Worm (Caenorhabditis elegans) whole organism, L2 larva: ENCODE results near the gene cyp-34A5.
A peak's percentile ranks its signal among the peaks of the same experiment; 100 is the strongest.

Experiments
- F13H6.1 ChIP-seq: sonication (generic microtip); optimal IDR thresholded peaks from 2 replicates; lab custom pipeline; 2016; ENCODE audit warnings: missing genetic modification characterization, missing compliant biosample characterization
- Y55F3AM.14 ChIP-seq: fragments of 200-800 bp; sonication (Bioruptor generic); optimal IDR thresholded peaks from 2 replicates; lab custom pipeline; 2018; ENCODE audit warnings: mild to moderate bottlenecking, missing genetic modification characterization, missing compliant biosample characterization
- alr-1 ChIP-seq: fragments of 150-350 bp; optimal IDR thresholded peaks from 2 replicates; lab custom pipeline; 2014; ENCODE audit warnings: missing biosample characterization, missing genetic modification characterization
- ama-1 ChIP-seq: fragments of 150-350 bp; optimal IDR thresholded peaks from 2 replicates; lab custom pipeline; 2018; ENCODE audit warnings: inconsistent platforms
- ceh-16 ChIP-seq: fragments of 150-350 bp; optimal IDR thresholded peaks from 2 replicates; lab custom pipeline; 2014; ENCODE audit warnings: missing biosample characterization, missing genetic modification characterization
- ceh-82 ChIP-seq: fragments of 150-350 bp; optimal IDR thresholded peaks from 2 replicates; lab custom pipeline; 2014; ENCODE audit warnings: missing biosample characterization, missing genetic modification characterization
- dmd-4 ChIP-seq: sonication (generic microtip); optimal IDR thresholded peaks from 2 replicates; lab custom pipeline; 2017; ENCODE audit warnings: missing biosample characterization, missing genetic modification characterization
- egl-27 ChIP-seq: sonication (generic microtip); optimal IDR thresholded peaks from 3 replicates; lab custom pipeline; 2017; ENCODE audit warnings: missing biosample characterization, missing genetic modification reagents, missing genetic modification characterization
- elt-1 ChIP-seq: fragments of 150-350 bp; optimal IDR thresholded peaks from 2 replicates; lab custom pipeline; 2014; ENCODE audit warnings: missing biosample characterization, missing genetic modification characterization
- elt-3 ChIP-seq: sonication (generic microtip); optimal IDR thresholded peaks from 2 replicates; lab custom pipeline; 2017; ENCODE audit warnings: missing biosample characterization, missing genetic modification characterization
- fos-1 ChIP-seq: fragments of 150-350 bp; optimal IDR thresholded peaks from 2 replicates; lab custom pipeline; 2014; ENCODE audit warnings: missing biosample characterization, missing genetic modification characterization
- gmeb-1 ChIP-seq: fragments of 150-350 bp; optimal IDR thresholded peaks from 2 replicates; lab custom pipeline; 2014; ENCODE audit warnings: missing biosample characterization, missing genetic modification characterization
- lin-13 ChIP-seq: fragments of 150-350 bp; optimal IDR thresholded peaks from 2 replicates; lab custom pipeline; 2014; ENCODE audit warnings: missing biosample characterization, missing genetic modification reagents, missing genetic modification characterization
- lsy-2 ChIP-seq, 2 experiments: fragments of 150-350 bp in 1 of 2; sonication (generic microtip) in 1 of 2; optimal IDR thresholded peaks; 2 replicates each; lab custom pipeline; 2014 to 2017; ENCODE audit warnings: missing biosample characterization in 2 of 2, missing genetic modification characterization in 2 of 2
- nhr-10 ChIP-seq: sonication (generic microtip); optimal IDR thresholded peaks from 2 replicates; lab custom pipeline; 2017; ENCODE audit warnings: missing biosample characterization, missing genetic modification characterization
- nhr-11 ChIP-seq: fragments of 150-350 bp; optimal IDR thresholded peaks from 2 replicates; lab custom pipeline; 2014; ENCODE audit warnings: missing biosample characterization, missing genetic modification characterization
- nhr-237 ChIP-seq: fragments of 150-350 bp; optimal IDR thresholded peaks from 2 replicates; lab custom pipeline; 2014; ENCODE audit warnings: missing biosample characterization, missing genetic modification characterization
- nhr-25 ChIP-seq: fragments of 150-350 bp; sonication (generic microtip); optimal IDR thresholded peaks from 3 replicates; lab custom pipeline; 2014; ENCODE audit warnings: missing biosample characterization, missing genetic modification characterization
- nhr-6 ChIP-seq: fragments of 150-350 bp; optimal IDR thresholded peaks from 2 replicates; lab custom pipeline; 2014; ENCODE audit warnings: missing biosample characterization, missing genetic modification characterization
- nhr-77 ChIP-seq: fragments of 150-350 bp; optimal IDR thresholded peaks from 2 replicates; lab custom pipeline; 2014; ENCODE audit warnings: missing biosample characterization, missing genetic modification characterization
- peb-1 ChIP-seq: fragments of 150-350 bp; optimal IDR thresholded peaks from 2 replicates; lab custom pipeline; 2014; ENCODE audit warnings: missing biosample characterization, missing genetic modification characterization
- sem-4 ChIP-seq: fragments of 150-350 bp; optimal IDR thresholded peaks from 2 replicates; lab custom pipeline; 2014; ENCODE audit warnings: missing biosample characterization, missing genetic modification reagents, missing genetic modification characterization
- sma-9 ChIP-seq, 2 experiments: fragments of 150-350 bp in 1 of 2; sonication (generic microtip) in 1 of 2; optimal IDR thresholded peaks; 2 replicates each; lab custom pipeline; 2014 to 2016; ENCODE audit warnings: missing genetic modification characterization in 2 of 2, mild to moderate bottlenecking in 1 of 2, missing biosample characterization in 1 of 2, missing compliant biosample characterization in 1 of 2, missing genetic modification reagents in 1 of 2, moderate library complexity in 1 of 2
- snpc-4 ChIP-seq: fragments of 150-350 bp; optimal IDR thresholded peaks from 2 replicates; lab custom pipeline; 2014; ENCODE audit warnings: missing biosample characterization, missing genetic modification characterization
- unc-39 ChIP-seq: fragments of 150-350 bp; optimal IDR thresholded peaks from 2 replicates; lab custom pipeline; 2014; ENCODE audit warnings: missing biosample characterization, missing genetic modification characterization
- unc-55 ChIP-seq: fragments of 150-350 bp; sonication (generic microtip); optimal IDR thresholded peaks from 3 replicates; lab custom pipeline; 2014; ENCODE audit warnings: missing biosample characterization, missing genetic modification reagents, missing genetic modification characterization
- unc-62 ChIP-seq: fragments of 150-350 bp; optimal IDR thresholded peaks from 2 replicates; lab custom pipeline; 2014; ENCODE audit warnings: missing biosample characterization, missing genetic modification reagents, missing genetic modification characterization
- ztf-1 ChIP-seq: fragments of 200-800 bp; sonication (Bioruptor generic); conservative IDR thresholded peaks from 2 replicates; pipeline ENCODE4 v1.3.6; 2022; ENCODE audit warnings: missing genetic modification characterization, missing compliant biosample characterization
- ztf-11 ChIP-seq: sonication (generic microtip); optimal IDR thresholded peaks from 2 replicates; lab custom pipeline; 2017; ENCODE audit warnings: missing biosample characterization, missing genetic modification characterization
- ztf-4 ChIP-seq: fragments of 150-350 bp; optimal IDR thresholded peaks from 2 replicates; lab custom pipeline; 2014; ENCODE audit warnings: missing biosample characterization, missing genetic modification characterization

Gene cyp-34A5

DNA sequence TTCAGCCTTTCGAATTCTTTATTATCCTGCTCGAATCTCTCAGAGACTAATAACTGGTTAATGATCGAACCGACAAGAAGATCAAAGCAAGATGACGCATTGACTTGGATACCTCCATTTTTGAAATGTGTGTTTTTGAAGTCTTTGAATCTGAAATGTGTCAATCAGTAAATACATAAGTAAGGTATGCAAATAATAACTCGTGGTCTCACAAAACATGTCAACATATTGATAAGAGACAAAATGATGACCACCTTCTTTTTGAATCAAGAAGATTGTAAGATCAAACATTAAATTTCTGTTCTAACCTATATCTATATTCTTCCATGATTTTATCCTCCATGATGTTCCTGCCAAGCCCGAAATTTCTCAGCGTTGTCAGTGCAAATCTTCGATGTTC lies 12.2 kb upstream of the cyp-34A5 start:
- TF ChIP-seq Y55F3AM.14 (GFP tag; lab: Kevin White, UChicago) (no peak), nhr-11 (tag; lab: Kevin White, UChicago) (no peak)

DNA sequence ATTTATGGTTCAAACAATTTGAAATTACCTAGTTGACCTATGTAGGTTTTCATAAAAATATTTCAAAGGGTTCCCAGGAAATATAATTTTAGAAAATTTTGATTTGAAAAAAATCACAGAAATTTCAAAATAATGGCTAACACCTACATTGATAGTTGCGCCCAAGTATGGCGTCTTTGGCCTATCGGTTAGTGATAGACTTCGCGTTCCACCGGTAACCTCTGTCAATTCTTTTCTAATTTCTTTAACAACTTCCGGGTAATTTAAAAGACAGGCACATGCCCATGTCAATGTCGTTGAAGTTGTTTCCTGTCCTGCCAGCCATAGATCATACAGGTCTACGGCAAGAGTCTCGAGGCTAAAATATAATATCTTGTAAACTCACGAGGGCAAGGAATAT lies 11.4 kb upstream of the cyp-34A5 start:
- TF ChIP-seq lsy-2 (tag; optimal IDR thresholded peaks at IDR 0.05; lab: Kevin White, UChicago) = no peak
- TF ChIP-seq ceh-16 (tag; lab: Kevin White, UChicago) = no peak
- TF ChIP-seq Y55F3AM.14 (GFP tag; lab: Kevin White, UChicago) = no peak

DNA sequence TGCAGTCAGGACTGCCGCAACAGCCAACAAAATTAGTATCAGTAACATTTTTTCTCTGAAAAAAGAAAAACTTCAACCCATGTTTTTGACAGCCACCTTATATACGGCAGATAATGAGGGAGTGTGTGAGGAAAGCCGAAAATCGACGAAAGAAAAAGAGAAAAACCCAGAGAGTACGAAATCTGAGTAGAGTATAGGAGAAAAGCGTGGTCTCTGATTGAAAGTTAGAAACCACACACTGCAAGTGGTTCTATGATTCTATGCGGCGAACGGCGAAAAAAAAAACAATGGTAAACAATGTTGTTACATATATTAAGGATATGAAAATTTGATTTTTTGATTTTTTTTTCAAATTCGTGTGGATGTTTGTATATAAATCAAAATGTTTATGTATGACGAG lies 10.3 kb upstream of the cyp-34A5 start, which contains the start of gene cyp-34A8:
cyp-34A8 (minus strand) TSS at position 62 of the 400 bp plus-strand sequence.
- no peak for TF ChIP-seq lin-13
- peak; percentile 31 for TF ChIP-seq sma-9 (GFP tag; optimal IDR thresholded peaks at IDR 0.05; lab: Kevin White, UChicago)
- TF ChIP-seq sma-9 (tag; optimal IDR thresholded peaks at IDR 0.05; lab: Kevin White, UChicago) = no peak

DNA sequence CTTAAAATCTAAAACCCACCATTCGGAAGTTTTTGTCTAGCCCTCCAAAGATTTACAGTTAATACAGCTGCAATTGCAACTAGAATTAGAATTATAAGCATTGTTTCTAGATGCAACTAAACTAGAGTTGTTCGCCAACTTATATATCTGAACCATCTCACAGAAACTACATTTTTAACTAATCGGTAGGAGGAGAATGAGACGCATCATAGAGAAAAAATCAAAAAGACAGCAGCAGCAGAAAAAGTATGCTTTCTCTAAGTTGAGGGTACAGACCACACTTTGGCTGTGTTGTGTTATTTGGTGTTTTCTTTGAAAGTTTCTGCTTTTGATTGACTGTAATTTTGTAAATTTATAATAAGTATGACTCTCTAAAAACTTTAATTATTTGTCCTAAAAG lies 6.2 kb upstream of the cyp-34A5 start, which contains the start of gene cyp-34A7:
cyp-34A7 (minus strand) TSS at position 101 of the 400 bp plus-strand sequence.
- TF ChIP-seq nhr-77 (tag; lab: Kevin White, UChicago) (no peak), unc-55 (GFP tag; lab: Kevin White, UChicago) (no peak), Y55F3AM.14 (GFP tag; lab: Kevin White, UChicago) (no peak), ama-1 (lab: Kevin White, UChicago) (no peak), alr-1 (no peak), lsy-2 (tag; optimal IDR thresholded peaks at IDR 0.05; lab: Kevin White, UChicago) (no peak), nhr-11 (tag; lab: Kevin White, UChicago) (no peak), dmd-4 (no peak), snpc-4 (tag; lab: Kevin White, UChicago) (no peak), elt-3 (no peak), unc-62 (GFP tag; lab: Kevin White, UChicago) (no peak), lin-13 (no peak), ztf-11 (tag; lab: Kevin White, UChicago) (no peak), elt-1 (tag; lab: Kevin White, UChicago) (no peak)
- TF ChIP-seq, all 48 proteins: peak for 0

DNA sequence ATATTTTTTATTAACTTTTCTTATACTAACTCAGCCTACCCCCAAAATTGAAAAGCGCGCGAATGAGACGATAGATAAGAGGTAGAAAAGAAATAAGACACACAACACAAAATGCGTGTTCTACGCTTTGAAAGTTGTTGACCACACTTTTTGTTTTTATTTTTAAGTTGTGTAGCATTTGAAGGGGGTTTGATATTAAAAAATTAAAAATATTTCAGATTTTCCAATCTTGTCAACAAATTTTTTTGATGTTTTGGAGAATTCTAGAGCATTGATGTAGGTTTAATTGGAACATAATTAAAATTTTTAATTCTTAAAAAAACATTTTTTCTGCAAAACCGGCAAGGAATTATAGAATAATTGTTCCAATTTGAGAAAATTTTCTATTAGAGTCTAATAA lies 3.7 kb upstream of the cyp-34A5 start, which contains the start of gene cyp-34A6:
cyp-34A6 (minus strand) TSS at position 101 of the 400 bp plus-strand sequence.
- no peak for TF ChIP-seq ztf-1 (GFP tag; lab: Robert Waterston, UW)
- no peak for TF ChIP-seq nhr-237 (tag; lab: Kevin White, UChicago)
- TF ChIP-seq F13H6.1 = no peak
- TF ChIP-seq lsy-2 (tag; optimal IDR thresholded peaks at IDR 0.05; lab: Kevin White, UChicago) = no peak
- no peak for TF ChIP-seq alr-1
- no peak for TF ChIP-seq nhr-77 (tag; lab: Kevin White, UChicago)
- no peak for TF ChIP-seq ama-1 (lab: Kevin White, UChicago)
- TF ChIP-seq nhr-11 (tag; lab: Kevin White, UChicago) = no peak
- no peak for TF ChIP-seq nhr-10 (tag; lab: Kevin White, UChicago)
- no peak for TF ChIP-seq nhr-6
- TF ChIP-seq peb-1 (tag; lab: Kevin White, UChicago) = no peak
- no peak for TF ChIP-seq ceh-82 (tag; lab: Kevin White, UChicago)
- no peak for TF ChIP-seq ceh-16 (tag; lab: Kevin White, UChicago)
- no peak for TF ChIP-seq nhr-25 (tag; lab: Kevin White, UChicago)
- TF ChIP-seq egl-27 (tag; lab: Kevin White, UChicago) = no peak
- TF ChIP-seq sma-9 (GFP tag; optimal IDR thresholded peaks at IDR 0.05; lab: Kevin White, UChicago) = no peak
- TF ChIP-seq sma-9 (tag; optimal IDR thresholded peaks at IDR 0.05; lab: Kevin White, UChicago) = no peak
- TF ChIP-seq sem-4 (tag; lab: Kevin White, UChicago) = no peak
- TF ChIP-seq, all 48 proteins: peak for 0

DNA sequence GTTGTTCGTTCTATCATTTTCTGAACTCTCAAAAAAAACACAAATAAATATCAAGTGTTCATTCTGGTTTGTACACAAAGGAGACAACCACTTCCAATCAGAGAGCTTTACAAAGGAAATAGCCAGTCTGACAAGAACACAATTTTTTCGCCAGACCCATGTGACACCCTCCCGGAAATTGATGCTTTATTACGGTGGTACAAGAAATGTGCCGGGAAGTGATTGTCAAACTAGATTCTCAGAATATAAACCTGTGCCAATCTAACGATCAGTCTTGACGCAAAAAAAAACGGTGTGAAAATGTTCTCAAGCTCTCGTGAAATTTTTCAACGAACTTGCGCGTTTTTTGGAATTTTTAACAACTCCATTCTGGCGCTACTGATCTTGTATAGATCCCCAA lies 3.8 kb downstream of the cyp-34A5 start, which contains the start of gene str-247:
str-247 (plus strand) TSS at position 301 of the 400 bp plus-strand sequence.
- no peak for TF ChIP-seq F13H6.1
- TF ChIP-seq unc-55 (GFP tag; lab: Kevin White, UChicago) = no peak
- TF ChIP-seq gmeb-1 (tag; lab: Kevin White, UChicago) = no peak
- TF ChIP-seq ztf-4 (tag; lab: Kevin White, UChicago) = no peak
- no peak for TF ChIP-seq sem-4 (tag; lab: Kevin White, UChicago)
- no peak for TF ChIP-seq fos-1
- TF ChIP-seq peb-1 (tag; lab: Kevin White, UChicago) = no peak
- no peak for TF ChIP-seq unc-39
